Worm (Caenorhabditis elegans): ENCODE data around the gene rpn-3.

The rpn-3 gene

ce11 chrIII:8446061-8446460 is 1.1 kb upstream of the rpn-3 start:
- TF ChIP-seq pha-4 (GFP tag; IDR thresholded peaks at IDR 0.05) (peak; percentile 34; the same call in 1 of the 2 replicates), pha-4 (tag; optimal IDR thresholded peaks at IDR 0.05) (no peak), F37D6.2 (tag; optimal IDR thresholded peaks at IDR 0.05) (no peak), snpc-1.2 (GFP tag; IDR thresholded peaks at IDR 0.05) (0 out of 2 replicates have a peak, but pooled peaks have one; percentile 21), lin-1 (GFP tag; IDR thresholded peaks at IDR 0.05) (0 out of 2 replicates have a peak, but pooled peaks have one; percentile 29), lim-7 (GFP tag; IDR thresholded peaks at IDR 0.05) (peak; percentile 63), set-16 (GFP tag; IDR thresholded peaks at IDR 0.05) (no peak), dmd-6 (GFP tag; IDR thresholded peaks at IDR 0.05) (peak; percentile 6; the same call in 1 of the 2 replicates)

ce11 chrIII:8446534-8446933 is 619 bp upstream of the rpn-3 start, which contains the start of gene hsp-110:
hsp-110 (minus strand) TSS chrIII:8446909.
- peak; percentile 25; the same call in 1 of the 2 replicates for TF ChIP-seq vab-7 (GFP tag; IDR thresholded peaks at IDR 0.05)
- TF ChIP-seq daf-19 (GFP tag; conservative IDR thresholded peaks at IDR 0.05), result no peak
- TF ChIP-seq F26F4.8 (GFP tag; conservative IDR thresholded peaks at IDR 0.05), result 0 out of 2 replicates have a peak, but pooled peaks have one; percentile 6
- no peak for TF ChIP-seq set-16 (GFP tag; IDR thresholded peaks at IDR 0.05)
- TF ChIP-seq tra-1 (GFP tag; IDR thresholded peaks at IDR 0.05), result no peak
- peak; percentile 21; the same call in 1 of the 2 replicates for TF ChIP-seq arid-1 (GFP tag; conservative IDR thresholded peaks at IDR 0.05)
- 0 out of 2 replicates have a peak, but pooled peaks have one; percentile 22 for TF ChIP-seq egl-43 (GFP tag; IDR thresholded peaks at IDR 0.05)
- peak; percentile 84 for TF ChIP-seq lim-7 (GFP tag; IDR thresholded peaks at IDR 0.05)

ce11 chrIII:8449160-8449807 is 2.1 kb downstream of the rpn-3 start, which contains the start of gene mrpl-32:
mrpl-32 (plus strand) TSS chrIII:8449757.
- TF ChIP-seq nhr-6 (tag; optimal IDR thresholded peaks at IDR 0.05), result peak; percentile 15
- peak; percentile 40 for TF ChIP-seq lir-3 (tag; optimal IDR thresholded peaks at IDR 0.05)
- peak; percentile 16 for TF ChIP-seq ama-1 (optimal IDR thresholded peaks at IDR 0.05)
- peak; percentile 75 for TF ChIP-seq T20F7.1 (GFP tag; optimal IDR thresholded peaks at IDR 0.05)
- peak; percentile 50 for TF ChIP-seq Y5F2A.4 (GFP tag; optimal IDR thresholded peaks at IDR 0.05)
- TF ChIP-seq snpc-1.2 (GFP tag; IDR thresholded peaks at IDR 0.05), result peak; percentile 28; the same call in 1 of the 2 replicates
- TF ChIP-seq dve-1 (tag; optimal IDR thresholded peaks at IDR 0.05; ENCODE audit: insufficient read depth), result peak; percentile 66
- 0 out of 2 replicates have a peak, but pooled peaks have one; percentile 15 for TF ChIP-seq Y75B8A.6 (GFP tag; IDR thresholded peaks at IDR 0.05)
- 0 out of 2 replicates have a peak, but pooled peaks have one; percentile 23 for TF ChIP-seq zfp-3 (GFP tag; conservative IDR thresholded peaks at IDR 0.05)
- no peak for TF ChIP-seq dmd-6 (GFP tag; IDR thresholded peaks at IDR 0.05)
- no peak for TF ChIP-seq spr-1 (tag; optimal IDR thresholded peaks at IDR 0.05)
- peak; percentile 33; the same call in 1 of the 2 replicates for TF ChIP-seq php-3 (GFP tag; IDR thresholded peaks at IDR 0.05)
- peak; percentile 35 for TF ChIP-seq nhr-102 (tag; optimal IDR thresholded peaks at IDR 0.05)
- TF ChIP-seq F44E2.7 (GFP tag; IDR thresholded peaks at IDR 0.05), result no peak
- no peak for TF ChIP-seq nhr-11 (tag; optimal IDR thresholded peaks at IDR 0.05)
- TF ChIP-seq daf-19 (GFP tag; conservative IDR thresholded peaks at IDR 0.05), result no peak
- TF ChIP-seq nhr-41 (GFP tag; IDR thresholded peaks at IDR 0.05), result no peak
- peak; percentile 9 for TF ChIP-seq dpl-1 (GFP tag; optimal IDR thresholded peaks at IDR 0.05)
- peak; percentile 63 for TF ChIP-seq mep-1 (tag; optimal IDR thresholded peaks at IDR 0.05)
- peak; percentile 10 to 41 for TF ChIP-seq daf-16 (GFP tag; optimal IDR thresholded peaks at IDR 0.05)
- TF ChIP-seq daf-16 (tag; optimal IDR thresholded peaks at IDR 0.05), result peak; percentile 11
- 0 out of 2 replicates have a peak, but pooled peaks have one; percentile 56 for TF ChIP-seq lim-7 (GFP tag; IDR thresholded peaks at IDR 0.05)
- peak; percentile 73 for TF ChIP-seq F49E8.2 (tag; optimal IDR thresholded peaks at IDR 0.05; ENCODE audit: borderline replicate concordance)
- no peak for TF ChIP-seq gei-8 (GFP tag; optimal IDR thresholded peaks at IDR 0.05)
- TF ChIP-seq lsy-2 (tag; optimal IDR thresholded peaks at IDR 0.05), result peak in 1 of 2 experiments; percentile 74
- TF ChIP-seq mes-2 (tag; optimal IDR thresholded peaks at IDR 0.05; ENCODE audit: poor library complexity, severe bottlenecking), result peak; percentile 50
- TF ChIP-seq nhr-10 (tag; optimal IDR thresholded peaks at IDR 0.05), result no peak
- peak; percentile 77 for TF ChIP-seq lin-38 (GFP tag; IDR thresholded peaks at IDR 0.05)
- peak; percentile 56 for TF ChIP-seq Y48G9A.11 (GFP tag; IDR thresholded peaks at IDR 0.05)
- peak; percentile 42; the same call in 1 of the 2 replicates for TF ChIP-seq vab-7 (GFP tag; IDR thresholded peaks at IDR 0.05)
- TF ChIP-seq pha-4 (GFP tag; IDR thresholded peaks at IDR 0.05), result peak; percentile 30; the same call in 1 of the 2 replicates
- TF ChIP-seq pha-4 (tag; optimal IDR thresholded peaks at IDR 0.05), result peak; percentile 26
- TF ChIP-seq zip-11 (GFP tag; IDR thresholded peaks at IDR 0.05), result peak; percentile 32; the same call in 1 of the 2 replicates
- TF ChIP-seq madf-9 (GFP tag; conservative IDR thresholded peaks at IDR 0.05), result no peak
- peak; percentile 2 for TF ChIP-seq nhr-111 (GFP tag; optimal IDR thresholded peaks at IDR 0.05)
- TF ChIP-seq lin-1 (GFP tag; IDR thresholded peaks at IDR 0.05), result peak; percentile 71; the same call in 1 of the 2 replicates
- TF ChIP-seq arid-1 (GFP tag; conservative IDR thresholded peaks at IDR 0.05), result peak; percentile 75
